Worm (Caenorhabditis elegans) whole organism, young adult: ENCODE results near the gene T20B12.3.

Experiments used
- B0035.1 ChIP-seq: sonication (generic microtip); optimal IDR thresholded peaks from 2 replicates; lab custom pipeline; 2016; ENCODE audit warnings: missing genetic modification characterization, mild to moderate bottlenecking, missing compliant biosample characterization, missing genotype, missing genetic modification reagents
- C17E4.6 ChIP-seq: fragments of 200-800 bp; sonication (Bioruptor generic); IDR thresholded peaks from 2 replicates; pipeline ENCODE4 v1.3.6; 2022; ENCODE audit warnings: missing genetic modification reagents, missing genetic modification characterization, missing compliant biosample characterization
- F10E7.11 ChIP-seq: sonication (generic microtip); optimal IDR thresholded peaks from 2 replicates; lab custom pipeline; 2017; ENCODE audit warnings: mild to moderate bottlenecking, missing genetic modification characterization, moderate library complexity, missing compliant biosample characterization
- F22D6.2 ChIP-seq: sonication (generic microtip); optimal IDR thresholded peaks from 2 replicates; lab custom pipeline; 2016; ENCODE audit warnings: mild to moderate bottlenecking, missing genetic modification characterization, missing compliant biosample characterization
- F37B4.10 ChIP-seq: fragments of 200-800 bp; sonication (Bioruptor generic); IDR thresholded peaks from 2 replicates; pipeline ENCODE4 v1.3.6; 2022; ENCODE audit warnings: missing genetic modification characterization, missing compliant biosample characterization
- F39B2.1 ChIP-seq: fragments of 200-800 bp; sonication (Bioruptor generic); IDR thresholded peaks from 2 replicates; pipeline ENCODE4 v1.3.6; 2022; ENCODE audit warnings: missing genetic modification reagents, missing genetic modification characterization, missing compliant biosample characterization
- K11D2.4 ChIP-seq: fragments of 200-800 bp; sonication (Bioruptor generic); IDR thresholded peaks from 2 replicates; pipeline ENCODE4 v1.3.6; 2022; ENCODE audit warnings: missing genetic modification reagents, missing genetic modification characterization, missing compliant biosample characterization
- T07F8.4 ChIP-seq: sonication (generic microtip); optimal IDR thresholded peaks from 2 replicates; lab custom pipeline; 2016; ENCODE audit warnings: mild to moderate bottlenecking, missing genetic modification characterization, moderate library complexity, missing compliant biosample characterization
- Y79H2A.3 ChIP-seq: fragments of 200-800 bp; sonication (Bioruptor generic); conservative IDR thresholded peaks from 2 replicates; pipeline ENCODE4 v1.3.6; 2022; ENCODE audit warnings: missing genetic modification reagents, missing genetic modification characterization, missing compliant biosample characterization
- akir-1 ChIP-seq: fragments of 200-800 bp; sonication (Bioruptor generic); optimal IDR thresholded peaks from 2 replicates; lab custom pipeline; 2018; ENCODE audit warnings: mild to moderate bottlenecking, missing genetic modification characterization, moderate library complexity, missing compliant biosample characterization
- ama-1 ChIP-seq, 3 experiments: fragments of 150-350 bp in 1 of 3; sonication (generic microtip) in 2 of 3; optimal IDR thresholded peaks; 2 replicates each; lab custom pipeline; 2014 to 2018; ENCODE audit warnings: missing biosample characterization in 2 of 3, missing genetic modification characterization in 2 of 3, missing genetic modification reagents in 2 of 3
- aptf-3 ChIP-seq: fragments of 200-800 bp; sonication (Bioruptor generic); IDR thresholded peaks from 2 replicates; pipeline ENCODE4 v1.3.6; 2022; ENCODE audit warnings: missing genetic modification characterization, missing compliant biosample characterization
- athp-1 ChIP-seq: sonication (generic microtip); optimal IDR thresholded peaks from 2 replicates; lab custom pipeline; 2017; ENCODE audit warnings: mild to moderate bottlenecking, missing genetic modification characterization, missing compliant biosample characterization
- attf-3 ChIP-seq: fragments of 200-800 bp; sonication (Bioruptor generic); conservative IDR thresholded peaks from 2 replicates; pipeline ENCODE4 v1.3.6; 2022; ENCODE audit warnings: missing genetic modification reagents, missing genetic modification characterization, missing compliant biosample characterization
- attf-5 ChIP-seq: fragments of 200-800 bp; sonication (Bioruptor generic); optimal IDR thresholded peaks from 2 replicates; lab custom pipeline; 2018; ENCODE audit warnings: mild to moderate bottlenecking, missing genetic modification characterization, missing compliant biosample characterization
- attf-6 ChIP-seq: fragments of 200-800 bp; sonication (Bioruptor generic); IDR thresholded peaks from 2 replicates; pipeline ENCODE4 v1.3.6; 2022; ENCODE audit warnings: missing genetic modification reagents, missing genetic modification characterization, missing compliant biosample characterization
- bed-1 ChIP-seq: fragments of 200-800 bp; sonication (Bioruptor generic); IDR thresholded peaks from 2 replicates; pipeline ENCODE4 v1.3.6; 2022; ENCODE audit warnings: missing genetic modification reagents, missing genetic modification characterization, missing compliant biosample characterization
- ceh-27 ChIP-seq: fragments of 200-800 bp; sonication (Bioruptor generic); optimal IDR thresholded peaks from 2 replicates; lab custom pipeline; 2018; ENCODE audit warnings: mild to moderate bottlenecking, missing genetic modification characterization, moderate library complexity, missing compliant biosample characterization
- ceh-40 ChIP-seq: fragments of 200-800 bp; sonication (Bioruptor generic); IDR thresholded peaks from 2 replicates; pipeline ENCODE4 v1.3.6; 2022; ENCODE audit warnings: missing genetic modification characterization, missing compliant biosample characterization
- chd-7 ChIP-seq: sonication (generic microtip); optimal IDR thresholded peaks from 2 replicates; lab custom pipeline; 2016; ENCODE audit warnings: mild to moderate bottlenecking, missing genetic modification characterization, moderate library complexity, missing compliant biosample characterization
- die-1 ChIP-seq: sonication (generic microtip); optimal IDR thresholded peaks from 2 replicates; lab custom pipeline; 2016; ENCODE audit warnings: missing genotype, mild to moderate bottlenecking, missing genetic modification characterization, missing compliant biosample characterization
- dpff-1 ChIP-seq: sonication (generic microtip); optimal IDR thresholded peaks from 2 replicates; lab custom pipeline; 2017; ENCODE audit warnings: mild to moderate bottlenecking, missing genetic modification characterization, missing compliant biosample characterization
- egrh-3 ChIP-seq: fragments of 200-800 bp; sonication (Bioruptor generic); IDR thresholded peaks from 2 replicates; pipeline ENCODE4 v1.3.6; 2022; ENCODE audit warnings: missing genetic modification reagents, missing genetic modification characterization, missing compliant biosample characterization
- ekl-4 ChIP-seq: fragments of 200-800 bp; sonication (Bioruptor generic); IDR thresholded peaks from 2 replicates; pipeline ENCODE4 v1.3.6; 2022; ENCODE audit warnings: missing genetic modification reagents, missing genetic modification characterization, missing compliant biosample characterization
- ets-4 ChIP-seq: fragments of 200-800 bp; sonication (Bioruptor generic); optimal IDR thresholded peaks from 2 replicates; lab custom pipeline; 2018; ENCODE audit warnings: mild to moderate bottlenecking, missing genetic modification characterization, missing compliant biosample characterization
- hsf-1 ChIP-seq: fragments of 200-800 bp; sonication (Bioruptor generic); IDR thresholded peaks from 2 replicates; pipeline ENCODE4 v1.3.6; 2022; ENCODE audit warnings: missing genetic modification reagents, missing genetic modification characterization, missing compliant biosample characterization
- let-526 ChIP-seq: fragments of 200-800 bp; sonication (Bioruptor generic); IDR thresholded peaks from 2 replicates; pipeline ENCODE4 v1.3.6; 2022; ENCODE audit warnings: missing genetic modification reagents, missing genetic modification characterization, missing compliant biosample characterization
- let-607 ChIP-seq, 2 experiments: fragments of 200-800 bp in 1 of 2; sonication (Bioruptor generic) in 1 of 2; sonication (generic microtip) in 1 of 2; optimal IDR thresholded peaks; 2 replicates each; lab custom pipeline; 2016 to 2018; ENCODE audit warnings: mild to moderate bottlenecking in 2 of 2, missing compliant biosample characterization in 2 of 2, missing genetic modification characterization in 2 of 2, moderate library complexity in 2 of 2, missing genotype in 1 of 2
- lin-54 ChIP-seq: fragments of 200-800 bp; sonication (Bioruptor generic); optimal IDR thresholded peaks from 2 replicates; lab custom pipeline; 2018; ENCODE audit warnings: mild to moderate bottlenecking, missing genetic modification characterization, missing compliant biosample characterization
- lir-1 ChIP-seq: fragments of 200-800 bp; sonication (Bioruptor generic); conservative IDR thresholded peaks from 2 replicates; pipeline ENCODE4 v1.3.6; 2022; ENCODE audit warnings: missing genetic modification reagents, missing genetic modification characterization, missing compliant biosample characterization
- madf-10 ChIP-seq: sonication (generic microtip); optimal IDR thresholded peaks from 2 replicates; lab custom pipeline; 2016; ENCODE audit warnings: mild to moderate bottlenecking, missing genetic modification characterization, missing compliant biosample characterization
- madf-8 ChIP-seq: fragments of 200-800 bp; sonication (Bioruptor generic); conservative IDR thresholded peaks from 2 replicates; pipeline ENCODE4 v1.3.6; 2022; ENCODE audit warnings: missing genetic modification reagents, missing genetic modification characterization, missing compliant biosample characterization
- mcd-1 ChIP-seq: fragments of 200-800 bp; sonication (Bioruptor generic); IDR thresholded peaks from 2 replicates; pipeline ENCODE4 v1.3.6; 2022; ENCODE audit warnings: missing genetic modification reagents, missing genetic modification characterization, missing compliant biosample characterization
- mel-28 ChIP-seq: sonication (generic microtip); optimal IDR thresholded peaks from 2 replicates; lab custom pipeline; 2016; ENCODE audit warnings: borderline replicate concordance, mild to moderate bottlenecking, missing genetic modification characterization, missing compliant biosample characterization
- mxl-1 ChIP-seq: sonication (generic microtip); optimal IDR thresholded peaks from 2 replicates; lab custom pipeline; 2016; ENCODE audit warnings: missing genetic modification characterization, missing compliant biosample characterization
- nhr-80 ChIP-seq: sonication (generic microtip); optimal IDR thresholded peaks from 2 replicates; lab custom pipeline; 2016; ENCODE audit warnings: missing genetic modification characterization, missing compliant biosample characterization
- sea-2 ChIP-seq: fragments of 200-800 bp; sonication (Bioruptor generic); IDR thresholded peaks from 2 replicates; pipeline ENCODE4 v1.3.6; 2022; ENCODE audit warnings: missing genetic modification characterization, missing compliant biosample characterization
- snpc-1.1 ChIP-seq: sonication (generic microtip); optimal IDR thresholded peaks from 2 replicates; lab custom pipeline; 2017; ENCODE audit warnings: missing genetic modification characterization, mild to moderate bottlenecking, missing compliant biosample characterization, antibody characterized with exemption, moderate library complexity, missing genotype, missing genetic modification reagents; ENCODE audit not compliant: insufficient read depth
- snpc-3.4 ChIP-seq: sonication (generic microtip); optimal IDR thresholded peaks from 2 replicates; lab custom pipeline; 2017; ENCODE audit warnings: missing genetic modification characterization, mild to moderate bottlenecking, missing compliant biosample characterization, antibody characterized with exemption, moderate library complexity, missing genotype, missing genetic modification reagents
- snpc-4 ChIP-seq, 5 experiments: fragments of 150-350 bp in 1 of 5; sonication (generic microtip) in 4 of 5; optimal IDR thresholded peaks; 2 replicates each; lab custom pipeline; 2014 to 2018; ENCODE audit warnings: missing genetic modification characterization in 5 of 5, missing biosample characterization in 3 of 5, antibody characterized with exemption in 2 of 5, mild to moderate bottlenecking in 2 of 5, missing compliant biosample characterization in 2 of 5, missing genotype in 2 of 5, moderate library complexity in 2 of 5, missing genetic modification reagents in 1 of 5
- sptf-2 ChIP-seq: fragments of 200-800 bp; sonication (Bioruptor generic); optimal IDR thresholded peaks from 2 replicates; lab custom pipeline; 2018; ENCODE audit warnings: mild to moderate bottlenecking, missing genetic modification characterization, missing compliant biosample characterization
- tbp1 ChIP-seq: fragments of 200-800 bp; sonication (Bioruptor generic); optimal IDR thresholded peaks from 2 replicates; lab custom pipeline; 2018; ENCODE audit warnings: mild to moderate bottlenecking, missing genetic modification characterization, missing compliant biosample characterization
- unc-62 ChIP-seq: fragments of 150-350 bp; optimal IDR thresholded peaks from 2 replicates; lab custom pipeline; 2014; ENCODE audit warnings: missing biosample characterization, missing genetic modification reagents, missing genetic modification characterization
- ztf-22 ChIP-seq: fragments of 200-800 bp; sonication (Bioruptor generic); optimal IDR thresholded peaks from 2 replicates; lab custom pipeline; 2018; ENCODE audit warnings: mild to moderate bottlenecking, missing genetic modification characterization, moderate library complexity, missing compliant biosample characterization
- ztf-26 ChIP-seq: sonication (generic microtip); optimal IDR thresholded peaks from 2 replicates; lab custom pipeline; 2017; ENCODE audit warnings: missing genetic modification characterization, missing compliant biosample characterization

The T20B12.3 gene

DNA sequence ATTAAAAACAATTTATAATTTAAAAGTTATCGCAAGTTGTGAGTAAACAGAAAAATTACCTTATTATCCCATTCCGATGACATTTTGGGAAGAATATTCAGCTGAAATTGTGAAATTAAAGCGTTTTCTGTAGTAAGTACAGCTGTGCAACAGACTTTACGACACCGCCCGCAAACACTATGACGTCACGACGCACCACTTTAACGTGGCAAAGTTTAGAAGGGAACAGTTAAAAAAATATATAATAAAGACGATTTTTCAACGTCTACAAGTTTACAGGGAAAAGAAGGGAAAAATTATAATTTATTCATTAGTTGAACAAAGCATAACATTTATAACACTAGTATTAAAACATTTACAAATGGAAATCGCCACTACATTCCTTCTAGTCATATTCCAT, 28.0 kb upstream of the T20B12.3 start, which contains the start of gene F08F8.9:
Gene F08F8.9 (minus strand): TSS at position 101 of the 400 bp plus-strand sequence.
- TF ChIP-seq ets-4 (GFP tag; lab: Kevin White, UChicago) (no peak), B0035.1 (tag; lab: Kevin White, UChicago) (no peak), let-607 (tag; optimal IDR thresholded peaks at IDR 0.05; lab: Kevin White, UChicago) (no peak), F10E7.11 (tag; lab: Kevin White, UChicago) (no peak), nhr-80 (no peak), ceh-27 (no peak), ceh-40 (GFP tag; lab: Robert Waterston, UW) (no peak), ama-1 (optimal IDR thresholded peaks at IDR 0.05; lab: Kevin White, UChicago) (no peak), ama-1 (GFP tag; optimal IDR thresholded peaks at IDR 0.05; lab: Kevin White, UChicago) (no peak), sptf-2 (GFP tag; lab: Kevin White, UChicago) (no peak), egrh-3 (GFP tag; lab: Robert Waterston, UW) (no peak), madf-10 (tag; lab: Kevin White, UChicago) (no peak), attf-6 (GFP tag; lab: Robert Waterston, UW) (no peak), ekl-4 (no peak), attf-3 (GFP tag; lab: Robert Waterston, UW) (no peak)
- TF ChIP-seq, all 124 proteins: peak for 0

DNA sequence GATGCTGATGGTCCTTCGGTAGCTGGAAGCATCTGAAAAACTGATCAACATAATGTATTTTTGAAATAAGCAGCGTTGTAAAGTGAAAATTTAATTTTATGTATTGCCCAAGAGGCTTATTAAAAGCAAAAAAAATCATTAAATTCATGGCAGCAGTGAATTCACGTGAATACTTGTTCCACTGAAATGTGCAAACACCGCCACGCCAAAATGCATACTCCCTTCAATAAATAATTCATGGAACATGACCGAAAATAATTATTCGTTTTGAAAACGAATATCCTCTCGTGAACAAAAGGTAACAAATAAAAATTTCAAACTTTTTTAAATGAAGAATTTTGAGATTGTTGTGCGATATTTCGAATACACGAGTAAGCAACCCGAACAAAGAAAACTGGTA, 24.6 kb upstream of the T20B12.3 start, which contains the start of gene F08F8.10:
Gene F08F8.10 (minus strand): TSS at position 38 of the 400 bp plus-strand sequence.
- TF ChIP-seq ceh-40 (GFP tag; lab: Robert Waterston, UW) (no peak), dpff-1 (no peak), mxl-1 (tag; lab: Kevin White, UChicago) (no peak), madf-8 (GFP tag; lab: Robert Waterston, UW) (no peak), hsf-1 (0 out of 2 replicates have a peak, but pooled peaks have one; percentile 29), F39B2.1 (GFP tag; lab: Robert Waterston, UW) (no peak), mel-28 (tag; lab: Kevin White, UChicago) (no peak), ztf-22 (no peak), attf-3 (GFP tag; lab: Robert Waterston, UW) (no peak), T07F8.4 (tag; lab: Kevin White, UChicago) (no peak), lir-1 (GFP tag; lab: Robert Waterston, UW) (no peak), bed-1 (GFP tag; lab: Robert Waterston, UW) (no peak), ceh-27 (no peak), mcd-1 (no peak), snpc-4 (GFP tag; optimal IDR thresholded peaks at IDR 0.05; lab: Kevin White, UChicago) (no peak), snpc-4 (tag; optimal IDR thresholded peaks at IDR 0.05; lab: Kevin White, UChicago) (peak in 2 of 4 experiments; percentile 14 to 24), die-1 (tag; lab: Kevin White, UChicago) (peak; percentile 24), K11D2.4 (GFP tag; lab: Robert Waterston, UW) (no peak), ztf-26 (tag; lab: Kevin White, UChicago) (no peak), attf-5 (peak; percentile 65), ets-4 (GFP tag; lab: Kevin White, UChicago) (no peak), ekl-4 (peak; percentile 32; the same call in 1 of the 2 replicates), lin-54 (GFP tag; lab: Kevin White, UChicago) (peak; percentile 23), akir-1 (GFP tag; lab: Kevin White, UChicago) (no peak), snpc-3.4 (tag; lab: Kevin White, UChicago) (peak; percentile 5), let-526 (GFP tag; lab: Robert Waterston, UW) (no peak), sea-2 (no peak), chd-7 (tag; lab: Kevin White, UChicago) (no peak), snpc-1.1 (tag; lab: Kevin White, UChicago) (no peak), tbp1 (peak; percentile 33), ama-1 (optimal IDR thresholded peaks at IDR 0.05; lab: Kevin White, UChicago) (no peak), ama-1 (GFP tag; optimal IDR thresholded peaks at IDR 0.05; lab: Kevin White, UChicago) (no peak), athp-1 (peak; percentile 24), F22D6.2 (no peak), unc-62 (no peak), attf-6 (GFP tag; lab: Robert Waterston, UW) (no peak), F37B4.10 (GFP tag; lab: Robert Waterston, UW) (no peak), Y79H2A.3 (no peak), aptf-3 (GFP tag; lab: Robert Waterston, UW) (no peak), C17E4.6 (no peak), egrh-3 (GFP tag; lab: Robert Waterston, UW) (no peak)
